Fruit fly (Drosophila melanogaster) whole organism, prepupa: Measurements from ENCODE around the gene PIG-H.
"Not testable (repeated sequence)": the region's sequence is repeated elsewhere in the genome, so short reads cannot be mapped to it uniquely, and the experiment has no call there.

Source experiments
- CG11294 ChIP-seq: fragments of 200-800 bp; sonication (Bioruptor generic); IDR thresholded peaks from 2 replicates; pipeline ENCODE4 v1.3.6; 2022; ENCODE audit warnings: missing biosample characterization, missing genetic modification characterization
- CG11902 ChIP-seq: fragments of 200-800 bp; sonication (Bioruptor generic); optimal IDR thresholded peaks from 3 replicates; lab custom pipeline; 2016; ENCODE audit warnings: missing biosample characterization, missing genetic modification characterization
- CG34406 ChIP-seq: fragments of 200-800 bp; sonication (Bioruptor generic); optimal IDR thresholded peaks from 3 replicates; lab custom pipeline; 2016; ENCODE audit warnings: missing biosample characterization, missing genetic modification characterization
- CG6854 ChIP-seq: fragments of 200-800 bp; sonication (Bioruptor generic); optimal IDR thresholded peaks from 2 replicates; lab custom pipeline; 2017; ENCODE audit warnings: missing biosample characterization, mild to moderate bottlenecking, missing genetic modification characterization
- Ets96B ChIP-seq: fragments of 200-800 bp; optimal IDR thresholded peaks from 2 replicates; lab custom pipeline; 2019; ENCODE audit warnings: missing biosample characterization, mild to moderate bottlenecking, missing genetic modification characterization, moderate library complexity
- Smox ChIP-seq: fragments of 200-800 bp; sonication (Bioruptor generic); optimal IDR thresholded peaks from 3 replicates; lab custom pipeline; 2016; ENCODE audit warnings: missing biosample characterization, missing genetic modification characterization
- Sox102F ChIP-seq: fragments of 200-800 bp; sonication (Bioruptor generic); optimal IDR thresholded peaks from 2 replicates; lab custom pipeline; 2016; ENCODE audit warnings: missing biosample characterization, mild to moderate bottlenecking, missing genetic modification characterization
- Sox15 ChIP-seq: fragments of 200-800 bp; sonication (Bioruptor generic); optimal IDR thresholded peaks from 3 replicates; lab custom pipeline; 2016; ENCODE audit warnings: missing biosample characterization, missing genetic modification characterization
- dac ChIP-seq: fragments of 200-800 bp; sonication (Bioruptor generic); optimal IDR thresholded peaks from 2 replicates; lab custom pipeline; 2017; ENCODE audit warnings: missing biosample characterization, mild to moderate bottlenecking, missing genetic modification characterization
- eg ChIP-seq: fragments of 200-800 bp; sonication (Bioruptor generic); IDR thresholded peaks from 3 replicates; pipeline ENCODE4 v1.3.6; 2022; ENCODE audit warnings: missing biosample characterization, missing genetic modification characterization
- pdm3 ChIP-seq: fragments of 200-800 bp; sonication (Bioruptor generic); optimal IDR thresholded peaks from 3 replicates; lab custom pipeline; 2016; ENCODE audit warnings: missing biosample characterization, missing genetic modification characterization
- svp ChIP-seq: fragments of 200-800 bp; sonication (Bioruptor generic); peaks from one replicate; lab custom pipeline; 2016; ENCODE audit warnings: missing biosample characterization, missing genetic modification characterization

Gene PIG-H

dm6 chr3R:8040843-8041242, 41.2 kb downstream of the PIG-H start, which contains the start of gene CG43060 (continued):
- TF ChIP-seq eg (GFP tag; lab: Robert Waterston, UW) (0 out of 3 replicates have a peak, but pooled peaks have one; percentile 17), Ets96B (peak; percentile 30), svp (peak; percentile 94), pdm3 (GFP tag; lab: Kevin White, UChicago) (peak; percentile 18), Sox102F (GFP tag; lab: Kevin White, UChicago) (peak; percentile 52), dac (GFP tag; lab: Kevin White, UChicago) (no peak), Sox15 (GFP tag; lab: Kevin White, UChicago) (no peak)

dm6 chr3R:8048867-8049266, 49.2 kb downstream of the PIG-H start, which contains the start of gene CG43618:
Gene CG43618, plus strand, starts transcription at chr3R:8049167.
- not testable (repeated sequence) for TF ChIP-seq CG11902, Sox15, Smox (GFP tag; lab: Kevin White, UChicago)

dm6 chr3R:8049373-8049772, 49.7 kb downstream of the PIG-H start, which contains the start of gene CG43061:
Gene CG43061, plus strand, starts transcription at chr3R:8049673.
- not testable (repeated sequence) for TF ChIP-seq CG6854 (GFP tag; lab: Kevin White, UChicago); CG11294 (GFP tag; lab: Robert Waterston, UW); CG34406 (GFP tag; lab: Kevin White, UChicago)
